Fruit fly (Drosophila melanogaster) whole organism, adult: Measurements from ENCODE around the gene TBC1D5.

Source experiments
- CG11617 ChIP-seq: fragments of 200-800 bp; sonication (Bioruptor generic); optimal IDR thresholded peaks from 2 replicates; lab custom pipeline; 2017; ENCODE audit warnings: mild to moderate bottlenecking, missing biosample characterization, missing genetic modification reagents, missing genetic modification characterization
- CG12768 ChIP-seq: fragments of 200-800 bp; sonication (Bioruptor generic); optimal IDR thresholded peaks from 2 replicates; lab custom pipeline; 2017; ENCODE audit warnings: missing biosample characterization, missing genetic modification characterization, mild to moderate bottlenecking, moderate library complexity, missing genetic modification reagents
- CG14711 ChIP-seq: fragments of 200-800 bp; sonication (Bioruptor generic); optimal IDR thresholded peaks from 2 replicates; lab custom pipeline; 2018; ENCODE audit warnings: missing biosample characterization, mild to moderate bottlenecking, missing genetic modification characterization, moderate library complexity
- CG1620 ChIP-seq: fragments of 200-800 bp; sonication (Bioruptor generic); optimal IDR thresholded peaks from 2 replicates; lab custom pipeline; 2016; ENCODE audit warnings: missing biosample characterization, missing genetic modification characterization
- CG33017 ChIP-seq: fragments of 200-800 bp; sonication (Bioruptor generic); optimal IDR thresholded peaks from 2 replicates; lab custom pipeline; 2018; ENCODE audit warnings: missing biosample characterization, mild to moderate bottlenecking, missing genetic modification characterization, moderate library complexity
- CG5204 ChIP-seq: fragments of 200-800 bp; sonication (Bioruptor generic); optimal IDR thresholded peaks from 2 replicates; lab custom pipeline; 2016; ENCODE audit warnings: missing biosample characterization, missing genetic modification characterization
- CG7045 ChIP-seq: fragments of 200-800 bp; sonication (Bioruptor generic); optimal IDR thresholded peaks from 2 replicates; lab custom pipeline; 2017; ENCODE audit warnings: missing biosample characterization, mild to moderate bottlenecking, missing genetic modification characterization
- CG7101 ChIP-seq: fragments of 200-800 bp; sonication (Bioruptor generic); optimal IDR thresholded peaks from 2 replicates; lab custom pipeline; 2018; ENCODE audit warnings: missing biosample characterization, mild to moderate bottlenecking, missing genetic modification characterization, moderate library complexity
- Clk ChIP-seq: fragments of 200-800 bp; sonication (Bioruptor generic); optimal IDR thresholded peaks from 2 replicates; lab custom pipeline; 2017; ENCODE audit warnings: missing biosample characterization, missing genetic modification characterization
- Crg-1 ChIP-seq: fragments of 200-800 bp; sonication (Bioruptor generic); optimal IDR thresholded peaks from 2 replicates; lab custom pipeline; 2016; ENCODE audit warnings: missing biosample characterization, missing genetic modification characterization
- Hr96 ChIP-seq: fragments of 200-800 bp; sonication (Bioruptor generic); optimal IDR thresholded peaks from 2 replicates; lab custom pipeline; 2016; ENCODE audit warnings: missing biosample characterization, missing genetic modification characterization
- Mnt ChIP-seq: fragments of 200-800 bp; sonication (Bioruptor generic); optimal IDR thresholded peaks from 2 replicates; lab custom pipeline; 2016; ENCODE audit warnings: missing biosample characterization, mild to moderate bottlenecking, missing genetic modification characterization
- bab1 ChIP-seq: fragments of 200-800 bp; sonication (Bioruptor generic); optimal IDR thresholded peaks from 3 replicates; lab custom pipeline; 2019; ENCODE audit warnings: missing biosample characterization, mild to moderate bottlenecking, missing genetic modification characterization, moderate library complexity
- cic ChIP-seq: fragments of 200-800 bp; sonication (Bioruptor generic); optimal IDR thresholded peaks from 2 replicates; lab custom pipeline; 2017; ENCODE audit warnings: missing biosample characterization, mild to moderate bottlenecking, missing genetic modification characterization, moderate library complexity
- cnc ChIP-seq, 2 experiments: fragments of >200 bp; optimal IDR thresholded peaks; 2 replicates each; lab custom pipeline; 2017
- kay ChIP-seq: fragments of 200-800 bp; sonication (Bioruptor generic); peaks from one replicate; lab custom pipeline; 2016; ENCODE audit warnings: missing biosample characterization, missing genetic modification characterization, borderline replicate concordance
- ovo ChIP-seq: fragments of 200-800 bp; sonication (Bioruptor generic); optimal IDR thresholded peaks from 2 replicates; lab custom pipeline; 2016; ENCODE audit warnings: missing biosample characterization, missing genetic modification characterization
- pad ChIP-seq: fragments of 200-800 bp; sonication (Bioruptor generic); optimal IDR thresholded peaks from 3 replicates; lab custom pipeline; 2017; ENCODE audit warnings: missing biosample characterization, missing genetic modification characterization, mild to moderate bottlenecking, moderate library complexity, missing genetic modification reagents
- tj ChIP-seq: fragments of 200-800 bp; sonication (Bioruptor generic); optimal IDR thresholded peaks from 3 replicates; lab custom pipeline; 2017; ENCODE audit warnings: missing biosample characterization, mild to moderate bottlenecking, missing genetic modification characterization, moderate library complexity
- toe ChIP-seq: fragments of 200-800 bp; sonication (Bioruptor generic); optimal IDR thresholded peaks from 2 replicates; lab custom pipeline; 2016; ENCODE audit warnings: missing biosample characterization, missing genetic modification characterization

Gene TBC1D5

DNA sequence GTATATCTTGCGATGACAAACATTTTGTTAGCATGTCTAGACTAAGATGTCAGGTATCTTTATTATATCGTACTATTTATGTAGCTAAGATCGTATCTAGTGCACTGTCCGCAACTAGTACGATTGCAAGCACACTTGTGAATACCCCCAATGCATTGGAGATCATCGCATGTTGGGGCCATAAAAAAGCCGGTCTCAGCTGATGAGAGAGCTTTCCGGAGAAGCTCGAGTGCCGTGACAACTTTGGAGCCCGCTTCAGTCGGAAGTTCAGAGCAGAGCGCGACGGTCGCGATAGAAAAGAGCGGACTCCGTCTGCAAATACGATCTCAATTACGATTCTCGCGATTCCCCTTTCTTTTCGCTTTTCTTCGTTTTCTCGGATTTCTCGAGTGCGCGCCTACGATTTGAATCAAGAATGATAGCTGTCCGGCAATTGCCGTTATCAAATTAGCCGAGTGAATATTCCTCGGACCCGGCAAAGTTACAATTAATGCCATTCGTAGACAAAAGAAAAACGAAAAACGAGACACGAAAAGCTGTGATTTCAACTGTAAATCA is 32.8 kb upstream of the TBC1D5 start:
- TF ChIP-seq bab1 (GFP tag; lab: Kevin White, UChicago) (peak; percentile 37), ovo (GFP tag; lab: Kevin White, UChicago) (no peak), CG11617 (GFP tag; lab: Kevin White, UChicago) (no peak), pad (GFP tag; lab: Kevin White, UChicago) (peak; percentile 88), CG1620 (no peak), CG12768 (GFP tag; lab: Kevin White, UChicago) (no peak), CG14711 (no peak)

- TF ChIP-seq cnc (optimal IDR thresholded peaks at IDR 0.05; lab: Kevin White, UChicago) = no peak
- no peak for TF ChIP-seq Mnt
- TF ChIP-seq CG12768 (GFP tag; lab: Kevin White, UChicago) = no peak
- no peak for TF ChIP-seq CG11617 (GFP tag; lab: Kevin White, UChicago)
- TF ChIP-seq bab1 (GFP tag; lab: Kevin White, UChicago) = no peak
- TF ChIP-seq toe (GFP tag; lab: Kevin White, UChicago) = no peak
- no peak for TF ChIP-seq cic (GFP tag; lab: Kevin White, UChicago)
- TF ChIP-seq CG7045 (GFP tag; lab: Kevin White, UChicago) = no peak
- no peak for TF ChIP-seq kay (GFP tag; lab: Kevin White, UChicago)
- TF ChIP-seq CG1620 = no peak
- no peak for TF ChIP-seq CG14711
- no peak for TF ChIP-seq tj (GFP tag; lab: Kevin White, UChicago)
- no peak for TF ChIP-seq Hr96 (GFP tag; lab: Kevin White, UChicago)
- no peak for TF ChIP-seq Clk (GFP tag; lab: Kevin White, UChicago)
- no peak for TF ChIP-seq CG33017
- TF ChIP-seq CG5204 = no peak
- no peak for TF ChIP-seq ovo (GFP tag; lab: Kevin White, UChicago)
- no peak for TF ChIP-seq Crg-1
- TF ChIP-seq CG7101 (tag; lab: Kevin White, UChicago) = no peak
Measured at dm6 chr3R:13303126-13303525, 31.3 kb upstream of the TBC1D5 start, which contains the start of gene CG43208. TSS of gene CG43208 (plus strand) at chr3R:13303426.

dm6 chr3R:13302348-13302747 is 30.5 kb upstream of the TBC1D5 start, which contains the start of gene CG32473:
TSS of gene CG32473 (plus strand) at chr3R:13302648.
- TF ChIP-seq pad (GFP tag; lab: Kevin White, UChicago) = no peak
- TF ChIP-seq CG33017 = no peak
- TF ChIP-seq toe (GFP tag; lab: Kevin White, UChicago) = no peak
- no peak for TF ChIP-seq CG7101 (tag; lab: Kevin White, UChicago)
- TF ChIP-seq CG7045 (GFP tag; lab: Kevin White, UChicago) = no peak
- TF ChIP-seq Hr96 (GFP tag; lab: Kevin White, UChicago) = no peak
- no peak for TF ChIP-seq ovo (GFP tag; lab: Kevin White, UChicago)
- no peak for TF ChIP-seq tj (GFP tag; lab: Kevin White, UChicago)
- TF ChIP-seq bab1 (GFP tag; lab: Kevin White, UChicago) = no peak
- no peak for TF ChIP-seq Mnt
- TF ChIP-seq Crg-1 = no peak
- TF ChIP-seq CG1620 = no peak
- TF ChIP-seq CG14711 = no peak
- no peak for TF ChIP-seq cnc (optimal IDR thresholded peaks at IDR 0.05; lab: Kevin White, UChicago)
- no peak for TF ChIP-seq Clk (GFP tag; lab: Kevin White, UChicago)
- TF ChIP-seq cic (GFP tag; lab: Kevin White, UChicago) = no peak
- TF ChIP-seq kay (GFP tag; lab: Kevin White, UChicago) = no peak

DNA sequence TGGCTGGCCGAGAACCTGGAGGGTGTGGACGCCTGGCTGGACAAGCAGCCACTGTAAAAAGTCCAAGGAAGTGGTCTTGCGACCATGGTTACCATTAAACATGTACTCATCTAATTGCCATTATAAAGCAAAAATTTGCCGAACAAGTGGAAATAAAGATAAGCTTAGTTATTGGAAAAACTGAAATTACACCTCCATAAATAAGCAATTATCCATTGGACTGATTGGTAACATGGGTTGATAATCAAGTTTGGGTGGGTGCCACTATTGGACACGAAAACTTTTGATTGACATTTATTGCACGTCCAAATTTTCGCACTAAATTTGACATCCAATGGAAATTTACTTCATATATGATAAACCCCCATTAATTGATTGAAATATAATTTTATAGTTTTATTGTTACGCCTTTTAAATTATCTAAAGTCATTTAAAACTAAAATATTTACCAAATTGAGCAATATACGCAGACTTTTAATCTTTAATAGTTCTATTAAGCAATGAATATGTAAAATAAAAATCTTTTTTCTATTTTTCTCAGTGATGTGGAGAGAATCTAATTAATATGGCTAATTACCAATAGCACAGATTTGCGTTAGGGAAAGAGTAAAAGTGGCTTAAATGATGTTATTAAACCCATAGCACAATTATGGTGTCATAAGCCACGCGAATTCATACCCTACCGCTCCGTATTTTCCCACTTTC is 26.5 kb upstream of the TBC1D5 start, which contains the start of gene CG8774:
CG8774 (plus strand) TSS at position 655 of the 705 bp plus-strand sequence.
- TF ChIP-seq kay (GFP tag; lab: Kevin White, UChicago) (peak; percentile 21), CG14711 (no peak)

DNA sequence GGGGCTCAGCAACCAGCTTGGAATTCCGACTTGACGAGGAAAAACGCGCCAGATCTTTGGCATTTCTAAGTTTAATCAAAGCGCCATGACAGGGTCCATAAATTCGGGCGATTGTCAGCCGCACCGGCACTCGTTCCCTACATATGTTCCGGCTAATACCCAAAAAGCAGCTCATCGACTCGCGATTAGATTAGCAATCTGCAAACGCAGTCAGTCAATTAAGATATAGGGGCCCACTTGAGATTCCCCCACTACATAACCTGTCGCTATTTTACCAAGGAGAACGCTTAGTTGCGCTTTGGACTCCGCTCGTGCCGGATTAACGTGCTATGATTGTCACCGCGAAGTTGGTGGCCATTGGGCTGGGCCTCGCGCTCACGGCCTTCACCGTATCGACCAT is 22.6 kb upstream of the TBC1D5 start, which contains the start of gene CG8773:
CG8773 (plus strand) TSS at position 288 of the 400 bp plus-strand sequence.
- no peak for TF ChIP-seq CG1620

DNA sequence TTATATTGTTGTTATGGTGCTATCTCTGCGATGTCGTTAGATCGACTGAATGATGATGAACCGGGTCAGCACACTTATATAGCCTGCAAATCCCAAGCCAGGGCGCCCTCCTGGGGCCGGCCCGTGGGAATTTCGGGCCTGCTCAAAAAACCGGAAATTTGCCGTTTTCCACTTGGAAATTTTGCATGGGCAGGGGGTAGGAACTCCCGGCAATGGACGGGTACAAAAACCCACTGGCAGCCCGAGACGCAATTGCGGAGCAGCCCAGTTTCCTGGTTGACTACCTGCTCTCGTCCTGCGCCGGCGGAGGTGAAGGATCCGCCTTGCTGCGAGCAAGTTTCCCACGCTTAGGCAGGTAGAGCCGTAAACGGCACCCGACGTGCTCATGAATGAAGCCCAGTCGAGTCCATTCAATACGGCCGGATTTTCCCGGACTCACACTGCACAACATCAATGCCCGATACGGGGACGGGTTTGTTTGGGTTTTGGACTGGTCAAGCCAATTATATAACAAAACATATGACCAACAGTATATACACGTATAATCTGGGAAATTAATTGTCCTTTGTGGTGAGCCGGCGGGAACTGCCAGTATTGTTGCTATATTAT is 21.4 kb upstream of the TBC1D5 start, which contains the start of gene wntD:
wntD (minus strand) TSS at position 51 of the 609 bp plus-strand sequence.
- TF ChIP-seq Crg-1 = no peak
- TF ChIP-seq CG33017 = no peak
- no peak for TF ChIP-seq bab1 (GFP tag; lab: Kevin White, UChicago)
- no peak for TF ChIP-seq CG7045 (GFP tag; lab: Kevin White, UChicago)
- TF ChIP-seq CG5204 = no peak
- TF ChIP-seq Mnt = no peak
- TF ChIP-seq CG11617 (GFP tag; lab: Kevin White, UChicago) = no peak

- TF ChIP-seq CG12768 (GFP tag; lab: Kevin White, UChicago) (no peak), kay (GFP tag; lab: Kevin White, UChicago) (no peak), pad (GFP tag; lab: Kevin White, UChicago) (no peak), CG7101 (tag; lab: Kevin White, UChicago) (no peak), Hr96 (GFP tag; lab: Kevin White, UChicago) (no peak), ovo (GFP tag; lab: Kevin White, UChicago) (no peak), CG33017 (no peak), CG1620 (no peak), cic (GFP tag; lab: Kevin White, UChicago) (no peak), cnc (optimal IDR thresholded peaks at IDR 0.05; lab: Kevin White, UChicago) (no peak), CG14711 (no peak), CG5204 (no peak)
Measured at dm6 chr3R:13290329-13290728, 18.5 kb upstream of the TBC1D5 start, which contains the start of gene Osi22. TSS of gene Osi22 (plus strand) at chr3R:13290629.
